Fruit fly (Drosophila melanogaster) ovary, adult (tissue): ENCODE results near the gene CG3815.

Experiments used
- CG17801 ChIP-seq: fragments of 200-800 bp; optimal IDR thresholded peaks from 2 replicates; lab custom pipeline; 2019; ENCODE audit warnings: missing biosample characterization, mild to moderate bottlenecking, missing genetic modification characterization, moderate library complexity; ENCODE audit not compliant: partially characterized antibody

CG3815 gene

DNA sequence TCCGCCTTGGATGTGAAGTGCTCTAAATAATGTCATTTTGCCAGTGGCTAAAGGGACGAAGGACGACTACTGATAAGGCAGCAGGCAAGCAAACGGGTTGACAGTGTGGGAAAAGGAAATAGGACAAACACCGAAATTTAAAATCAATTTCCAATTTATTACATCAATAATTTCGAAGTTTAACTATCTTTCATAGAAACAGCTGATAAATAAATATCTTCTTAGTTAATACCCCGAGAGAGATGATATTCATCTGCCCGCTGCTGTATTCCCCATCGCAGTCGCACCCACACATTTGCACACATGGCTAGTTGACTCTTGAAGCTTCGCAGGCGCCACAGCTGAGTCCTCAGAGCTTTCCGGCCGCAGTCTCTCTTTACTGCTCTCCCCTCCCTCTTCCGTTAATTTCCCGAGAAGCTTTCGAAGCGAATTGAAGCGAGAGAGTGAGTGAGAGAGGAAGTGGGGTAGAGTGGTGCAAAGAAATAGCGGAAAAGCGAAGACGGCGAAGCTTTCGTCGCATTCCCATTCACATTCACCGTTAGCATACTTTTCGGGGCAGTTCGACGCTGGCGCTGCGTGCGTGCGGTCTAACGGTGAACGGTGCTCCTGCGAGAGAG lies 21.8 kb downstream of the CG3815 start:
- no peak for TF ChIP-seq CG17801 (GFP tag; lab: Kevin White, UChicago)

DNA sequence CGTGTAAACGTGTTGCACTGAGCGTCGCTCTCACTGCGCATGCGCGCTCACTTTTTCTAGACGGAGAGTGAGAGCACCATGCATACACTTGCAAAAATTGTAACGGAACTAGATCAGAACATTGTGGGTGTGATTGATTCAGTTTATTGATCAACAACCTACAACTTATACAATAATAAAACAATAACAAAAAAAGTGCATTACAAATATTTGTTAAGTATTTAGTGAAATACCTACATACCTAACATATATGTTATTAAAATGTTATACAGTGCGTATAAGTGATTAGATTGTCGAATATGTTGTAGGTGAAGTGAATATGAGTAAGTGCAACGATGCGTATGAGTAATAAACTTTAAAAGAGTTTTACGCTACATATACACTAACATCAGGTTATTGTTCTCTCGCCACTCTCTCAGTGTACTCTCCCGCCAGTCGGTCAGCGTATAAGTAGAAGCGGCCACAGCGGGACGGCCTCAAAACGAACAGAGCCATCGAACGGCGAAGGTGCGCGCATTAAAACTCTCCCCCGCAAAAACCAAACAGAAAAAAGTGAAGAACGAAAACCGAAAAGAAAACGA lies 35.3 kb downstream of the CG3815 start, which contains the start of gene CG42240:
Gene CG42240 (plus strand): TSS at position 474 of the 581 bp plus-strand sequence.
- peak; percentile 83 for TF ChIP-seq CG17801 (GFP tag; lab: Kevin White, UChicago)

DNA sequence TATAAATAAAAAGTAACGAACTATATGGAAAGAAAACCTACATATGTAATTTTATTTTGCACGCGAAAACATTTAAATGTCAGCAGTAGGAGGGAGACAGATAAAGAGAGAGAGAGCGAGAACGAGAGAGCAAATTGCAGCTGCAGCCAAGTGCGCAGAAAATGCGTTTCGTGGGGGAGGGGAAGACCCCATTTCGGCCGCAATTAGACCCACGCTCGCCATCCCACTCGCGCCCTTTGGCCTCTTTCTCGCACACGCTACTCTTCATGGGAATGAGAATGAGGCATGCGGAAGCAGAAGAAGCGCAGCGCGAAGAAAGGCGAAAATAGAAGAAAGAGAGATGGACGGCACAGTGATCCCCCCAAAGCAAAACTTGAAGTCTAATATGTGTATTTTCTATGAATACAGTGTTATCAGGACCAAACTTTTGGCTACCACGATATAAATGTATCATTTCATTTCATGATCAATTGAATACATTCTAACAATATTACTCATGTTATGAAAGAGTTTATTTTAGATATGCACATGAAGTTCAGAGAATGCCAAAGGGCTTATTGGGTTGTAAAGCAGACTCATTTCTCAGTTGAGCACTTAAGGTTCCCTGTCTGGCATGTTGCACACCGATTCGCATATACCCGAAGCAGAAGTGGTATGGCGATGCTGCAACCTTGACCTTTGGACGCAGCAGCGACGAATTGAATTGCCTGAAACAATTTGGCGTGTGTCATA lies 38.0 kb downstream of the CG3815 start:
- TF ChIP-seq CG17801 (GFP tag; lab: Kevin White, UChicago): no peak

DNA sequence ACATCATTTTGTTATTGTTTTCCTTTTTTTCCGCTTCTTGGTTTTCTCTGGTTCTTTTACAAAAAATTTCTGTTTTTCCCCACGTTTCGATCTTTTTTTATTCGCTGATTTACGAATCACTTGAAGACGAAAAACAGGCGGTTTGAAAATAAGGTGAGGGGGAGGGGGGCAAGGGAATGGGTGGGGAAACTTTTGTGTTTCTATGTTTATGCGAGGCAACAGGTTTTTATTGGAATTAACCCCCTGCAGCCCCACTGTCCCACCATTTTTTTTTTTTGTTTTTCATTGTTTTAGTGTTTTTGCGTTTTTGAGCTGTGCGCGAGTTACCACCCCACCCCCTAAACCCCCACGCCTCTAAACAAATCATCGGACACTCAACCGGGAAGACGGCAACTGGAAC lies 39.8 kb downstream of the CG3815 start:
- TF ChIP-seq CG17801 (GFP tag; lab: Kevin White, UChicago): no peak

DNA sequence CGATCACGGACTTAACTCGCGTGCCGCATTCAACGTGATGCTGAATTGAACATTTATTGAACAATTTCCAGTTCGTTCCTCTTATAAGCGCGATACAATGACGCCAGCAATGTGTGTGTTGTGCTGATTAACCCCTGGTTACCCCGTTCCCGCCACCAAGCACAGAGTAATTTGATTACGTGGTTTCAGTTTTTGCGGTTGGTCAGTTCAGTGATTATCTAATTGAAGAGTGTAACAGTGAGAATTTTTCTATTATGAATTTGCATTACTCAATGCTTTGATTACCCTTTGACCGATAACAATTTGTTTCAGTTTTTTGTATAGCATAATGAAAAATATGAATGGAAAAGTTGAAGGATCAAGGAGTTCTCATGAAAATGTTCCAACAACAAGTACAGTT lies 42.5 kb downstream of the CG3815 start, which contains the start of gene CG3842:
Gene CG3842 (plus strand): TSS at position 61 of the 400 bp plus-strand sequence.
- TF ChIP-seq CG17801 (GFP tag; lab: Kevin White, UChicago): no peak

DNA sequence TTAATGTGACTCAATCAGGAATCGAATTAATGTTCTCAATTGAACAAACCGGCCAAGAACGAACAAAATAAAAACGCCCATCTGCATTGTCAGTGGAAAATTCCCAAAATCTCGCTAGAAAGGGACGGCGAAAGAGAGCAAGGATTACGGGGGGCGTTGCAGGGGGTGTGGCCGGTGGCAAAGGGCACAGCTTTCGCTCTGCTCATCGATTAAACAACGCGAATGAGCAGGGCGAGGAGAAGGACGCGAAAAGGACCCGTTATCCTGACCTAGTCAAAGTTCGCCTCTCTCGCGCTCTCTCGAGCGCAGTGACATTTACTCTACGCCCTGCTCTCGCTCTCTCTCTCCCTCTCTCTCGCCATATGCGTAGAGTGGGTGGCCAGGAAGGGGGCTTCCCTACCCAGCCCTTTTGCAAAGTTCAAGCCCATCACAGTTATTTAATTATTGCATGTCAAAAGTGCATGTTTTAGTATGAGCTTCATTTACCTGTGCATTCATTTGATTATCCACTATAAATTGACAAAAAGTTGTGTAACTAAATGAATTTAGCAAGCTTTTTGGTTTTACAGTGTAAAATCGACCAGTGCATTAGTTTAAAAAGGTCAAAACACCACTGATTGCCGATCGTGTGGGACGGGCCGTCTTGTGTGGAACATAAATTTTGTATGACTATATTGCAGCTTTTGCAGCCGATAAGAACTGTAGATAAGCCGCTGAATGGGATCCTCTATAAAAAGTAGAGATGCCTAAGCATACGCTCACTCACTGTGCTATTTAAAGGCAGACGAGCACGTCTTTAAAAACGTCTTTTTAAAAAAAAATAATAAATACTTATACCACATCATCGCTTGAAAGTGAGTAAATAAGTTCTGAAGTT lies 43.8 kb downstream of the CG3815 start:
- no peak for TF ChIP-seq CG17801 (GFP tag; lab: Kevin White, UChicago)

DNA sequence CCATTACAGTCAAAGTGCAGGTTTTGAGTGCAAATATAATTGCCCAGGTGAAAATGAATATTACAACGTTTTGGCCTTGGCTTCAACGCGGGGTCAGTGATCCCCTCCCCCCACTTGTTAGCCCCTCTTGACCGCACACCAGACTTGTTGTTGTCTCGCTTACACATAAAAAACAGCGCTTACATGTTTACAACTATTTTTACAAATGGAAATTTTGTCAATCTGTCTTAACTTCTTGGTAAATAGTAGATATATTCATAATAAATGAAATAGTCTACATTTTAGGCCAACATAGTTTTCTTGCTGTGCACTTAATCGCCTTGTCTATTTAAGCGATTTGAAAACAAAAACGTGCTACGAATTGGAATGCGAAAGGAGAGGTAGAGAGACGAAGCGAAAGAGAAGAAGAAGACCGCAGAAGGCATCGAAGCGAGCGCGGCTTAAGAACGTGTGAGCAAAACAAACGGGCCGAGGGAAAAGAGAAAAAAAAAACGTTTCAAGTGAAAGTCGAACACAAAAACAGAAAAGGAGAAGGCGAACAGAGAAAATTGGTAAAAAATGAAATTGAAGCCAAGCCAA lies 44.9 kb downstream of the CG3815 start:
- TF ChIP-seq CG17801 (GFP tag; lab: Kevin White, UChicago): peak; percentile 60

DNA sequence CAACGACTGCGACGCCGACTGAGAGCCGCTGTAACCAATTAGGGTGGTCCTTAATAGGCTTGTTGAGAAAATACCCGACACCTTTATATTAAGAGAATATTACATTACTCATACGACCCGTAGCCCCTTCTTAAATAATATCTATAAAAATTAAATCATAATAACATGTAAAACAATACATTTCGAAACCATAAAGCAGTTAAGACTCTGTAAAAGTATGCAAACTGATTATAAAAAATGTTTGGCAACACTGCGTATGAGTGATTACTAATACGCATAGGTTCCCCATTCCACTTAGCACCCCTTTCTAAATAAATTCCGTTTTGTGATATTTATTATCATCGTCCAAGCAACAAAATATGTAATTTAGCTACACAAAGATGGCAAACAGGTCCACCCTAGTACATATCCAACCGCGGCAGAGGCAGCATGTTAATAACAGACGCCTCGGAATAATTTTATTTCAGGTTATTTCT lies 45.4 kb downstream of the CG3815 start:
- peak; percentile 92 for TF ChIP-seq CG17801 (GFP tag; lab: Kevin White, UChicago)

DNA sequence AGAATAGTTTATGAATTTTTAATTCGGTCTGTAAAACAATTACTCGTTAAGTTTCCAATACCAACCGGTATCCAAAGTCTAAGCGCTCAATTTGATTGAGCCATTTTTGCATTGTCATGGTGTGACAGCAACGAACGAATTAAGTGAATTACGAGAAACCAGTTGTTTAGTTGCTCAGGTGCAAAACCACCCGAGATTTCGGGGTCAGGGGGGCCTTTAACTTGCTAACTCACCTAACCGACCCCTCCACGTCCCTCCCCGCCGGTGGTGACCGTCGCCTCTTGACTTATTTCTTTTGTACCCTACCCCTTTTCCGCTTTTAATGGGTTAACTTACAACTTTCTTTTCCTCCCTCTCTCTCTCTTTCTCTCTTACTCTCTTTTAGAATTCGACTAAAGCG lies 46.5 kb downstream of the CG3815 start:
- peak; percentile 15 for TF ChIP-seq CG17801 (GFP tag; lab: Kevin White, UChicago)

DNA sequence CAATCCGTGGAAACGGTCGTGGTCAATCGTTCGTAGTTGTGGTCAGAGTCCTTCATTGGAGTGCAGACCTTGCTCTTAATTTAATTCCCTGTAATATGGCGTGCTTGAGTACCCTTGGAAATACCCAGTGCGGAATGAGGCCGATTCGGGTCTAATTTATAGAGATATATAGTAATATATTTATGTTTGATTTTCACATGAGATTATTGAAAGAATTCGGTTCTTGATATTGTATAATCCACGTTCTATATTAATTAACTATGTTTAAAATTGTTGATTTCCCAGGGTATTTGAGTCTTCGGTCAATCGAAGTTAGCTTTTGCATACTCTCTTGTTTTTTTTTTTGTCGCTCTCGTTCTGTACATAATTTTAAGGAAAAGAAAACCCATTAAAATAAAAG lies 48.1 kb downstream of the CG3815 start:
- no peak for TF ChIP-seq CG17801 (GFP tag; lab: Kevin White, UChicago)

DNA sequence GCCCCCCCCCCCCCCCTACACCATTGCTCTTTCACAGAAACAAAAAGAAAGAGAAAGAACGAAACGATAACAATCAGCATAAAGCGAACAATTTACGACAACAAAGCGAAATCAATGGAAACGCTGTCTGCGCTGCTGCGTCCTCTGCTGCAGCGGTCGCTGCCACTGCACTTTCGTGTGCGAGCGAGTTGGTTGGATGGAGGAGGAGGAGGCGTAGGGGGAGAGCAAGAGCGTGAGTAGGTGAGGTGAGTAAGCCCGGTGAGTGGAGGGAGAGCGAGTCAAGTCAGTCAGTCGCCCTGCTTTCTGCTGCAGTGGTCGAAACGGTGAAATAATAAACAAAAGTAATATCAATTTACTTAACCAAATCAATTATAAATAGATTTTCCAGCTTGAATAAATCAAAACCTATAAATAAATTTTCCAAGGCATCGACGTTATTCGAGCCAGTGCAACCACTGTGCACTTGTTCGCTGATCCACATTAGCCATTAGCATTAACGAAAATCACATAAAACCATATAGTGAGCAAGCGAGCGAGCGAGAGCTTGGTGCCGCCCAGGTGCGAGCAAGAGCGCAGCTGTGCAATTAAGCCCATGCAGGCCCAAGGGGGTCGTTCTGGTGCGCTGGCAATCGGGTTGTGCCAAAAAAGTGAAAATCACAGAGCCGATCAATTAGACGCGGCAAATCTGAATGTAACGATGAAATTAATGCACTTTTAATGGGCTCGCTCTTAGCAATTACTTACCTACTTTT lies 48.8 kb downstream of the CG3815 start:
- TF ChIP-seq CG17801 (GFP tag; lab: Kevin White, UChicago): peak; percentile 68

DNA sequence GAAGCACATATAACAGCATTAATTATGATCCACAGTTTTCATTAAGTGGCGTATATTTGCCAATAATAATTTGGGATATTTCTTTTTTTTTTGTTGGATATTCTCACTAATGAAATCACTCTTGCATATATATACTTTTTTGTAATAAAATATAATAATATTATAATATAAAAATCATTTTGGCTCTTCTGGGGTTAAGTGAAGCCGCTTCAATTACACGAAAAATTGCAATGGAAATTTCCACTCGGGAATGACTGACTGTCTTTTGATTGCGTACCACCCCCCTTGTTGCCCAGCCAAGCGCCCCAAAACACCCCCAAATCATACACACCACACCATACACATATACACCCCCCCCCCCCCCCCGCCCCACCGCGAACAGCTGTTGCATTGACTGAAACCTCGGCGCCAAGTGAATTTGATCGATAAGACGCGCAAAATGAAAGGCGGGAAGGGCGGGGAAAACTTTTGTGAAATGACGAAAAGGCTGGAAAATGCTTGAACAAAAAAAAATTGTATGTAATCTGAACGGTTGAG lies 49.4 kb downstream of the CG3815 start:
- peak; percentile 11 for TF ChIP-seq CG17801 (GFP tag; lab: Kevin White, UChicago)

DNA sequence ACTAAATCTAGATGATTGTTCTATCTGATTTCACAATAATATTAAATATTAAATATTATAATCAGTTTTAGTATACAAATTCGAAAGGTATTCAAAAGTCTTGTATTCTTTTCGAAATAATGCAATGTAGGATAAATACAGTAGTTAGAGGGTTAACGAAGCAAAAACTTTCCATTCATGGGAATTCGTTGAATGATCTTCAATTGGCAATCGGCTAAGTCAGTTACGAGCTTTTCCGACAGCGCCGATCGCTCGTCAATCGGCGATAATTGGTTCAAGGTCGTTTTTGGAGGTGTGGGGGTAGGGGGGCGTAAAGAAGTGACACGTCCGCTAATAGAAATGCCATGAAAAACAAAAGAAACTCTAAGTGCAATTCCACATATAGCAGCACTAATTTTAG lies 51.0 kb downstream of the CG3815 start:
- TF ChIP-seq CG17801 (GFP tag; lab: Kevin White, UChicago): no peak
